Worm (Caenorhabditis elegans) whole organism, young adult: ENCODE measurements around the gene bas-1.

Experiments
- B0261.1 ChIP-seq: sonication (generic microtip); optimal IDR thresholded peaks from 2 replicates; lab custom pipeline; 2016; ENCODE audit warnings: mild to moderate bottlenecking, missing genetic modification characterization, moderate library complexity, missing compliant biosample characterization
- D2030.7 ChIP-seq: fragments of 200-800 bp; sonication (Bioruptor generic); IDR thresholded peaks from 2 replicates; pipeline ENCODE4 v1.3.6; 2022; ENCODE audit warnings: missing genetic modification reagents, missing genetic modification characterization, missing compliant biosample characterization
- F23B12.7 ChIP-seq: sonication (generic microtip); optimal IDR thresholded peaks from 2 replicates; lab custom pipeline; 2017; ENCODE audit warnings: missing genetic modification characterization, mild to moderate bottlenecking, missing compliant biosample characterization, antibody characterized with exemption, moderate library complexity; ENCODE audit not compliant: insufficient read depth
- F37B4.10 ChIP-seq: fragments of 200-800 bp; sonication (Bioruptor generic); IDR thresholded peaks from 2 replicates; pipeline ENCODE4 v1.3.6; 2022; ENCODE audit warnings: missing genetic modification characterization, missing compliant biosample characterization
- Y53F4B.3 ChIP-seq: fragments of 200-800 bp; sonication (Bioruptor generic); IDR thresholded peaks from 2 replicates; pipeline ENCODE4 v1.3.6; 2022; ENCODE audit warnings: missing genetic modification reagents, missing genetic modification characterization, missing compliant biosample characterization
- Y79H2A.3 ChIP-seq: fragments of 200-800 bp; sonication (Bioruptor generic); conservative IDR thresholded peaks from 2 replicates; pipeline ENCODE4 v1.3.6; 2022; ENCODE audit warnings: missing genetic modification reagents, missing genetic modification characterization, missing compliant biosample characterization
- ZK185.1 ChIP-seq: sonication (generic microtip); optimal IDR thresholded peaks from 2 replicates; lab custom pipeline; 2016; ENCODE audit warnings: mild to moderate bottlenecking, missing genetic modification characterization, missing compliant biosample characterization; ENCODE audit not compliant: poor library complexity, severe bottlenecking
- aptf-2 ChIP-seq: fragments of 200-800 bp; sonication (Bioruptor generic); conservative IDR thresholded peaks from 2 replicates; pipeline ENCODE4 v1.3.6; 2022; ENCODE audit warnings: missing genetic modification reagents, missing genetic modification characterization, missing compliant biosample characterization
- aptf-3 ChIP-seq: fragments of 200-800 bp; sonication (Bioruptor generic); IDR thresholded peaks from 2 replicates; pipeline ENCODE4 v1.3.6; 2022; ENCODE audit warnings: missing genetic modification characterization, missing compliant biosample characterization
- athp-1 ChIP-seq: sonication (generic microtip); optimal IDR thresholded peaks from 2 replicates; lab custom pipeline; 2017; ENCODE audit warnings: mild to moderate bottlenecking, missing genetic modification characterization, missing compliant biosample characterization
- attf-5 ChIP-seq: fragments of 200-800 bp; sonication (Bioruptor generic); optimal IDR thresholded peaks from 2 replicates; lab custom pipeline; 2018; ENCODE audit warnings: mild to moderate bottlenecking, missing genetic modification characterization, missing compliant biosample characterization
- cebp-1 ChIP-seq, 2 experiments: fragments of 200-800 bp in 1 of 2; sonication (Bioruptor generic) in 1 of 2; sonication (generic microtip) in 1 of 2; IDR thresholded peaks in 1 of 2; optimal IDR thresholded peaks in 1 of 2; 2 replicates each; pipeline versions ENCODE4 v1.3.6 to Lab custom; 2017 to 2022; ENCODE audit warnings: missing compliant biosample characterization in 2 of 2, missing genetic modification characterization in 2 of 2, mild to moderate bottlenecking in 1 of 2, missing genetic modification reagents in 1 of 2, moderate library complexity in 1 of 2
- ceh-100 ChIP-seq: fragments of 200-800 bp; sonication (Bioruptor generic); IDR thresholded peaks from 2 replicates; pipeline ENCODE4 v1.3.6; 2022; ENCODE audit warnings: missing genetic modification reagents, missing genetic modification characterization, missing compliant biosample characterization
- ceh-58 ChIP-seq: fragments of 200-800 bp; sonication (Bioruptor generic); IDR thresholded peaks from 2 replicates; pipeline ENCODE4 v1.3.6; 2022; ENCODE audit warnings: missing genetic modification characterization, missing compliant biosample characterization
- ceh-91 ChIP-seq: fragments of 200-800 bp; sonication (Bioruptor generic); IDR thresholded peaks from 2 replicates; pipeline ENCODE4 v1.3.6; 2022; ENCODE audit warnings: missing genetic modification reagents, missing genetic modification characterization, missing compliant biosample characterization
- chd-7 ChIP-seq: sonication (generic microtip); optimal IDR thresholded peaks from 2 replicates; lab custom pipeline; 2016; ENCODE audit warnings: mild to moderate bottlenecking, missing genetic modification characterization, moderate library complexity, missing compliant biosample characterization
- efl-1 ChIP-seq: fragments of 150-350 bp; optimal IDR thresholded peaks from 2 replicates; lab custom pipeline; 2014; ENCODE audit warnings: missing biosample characterization, missing genetic modification reagents, missing genetic modification characterization
- egl-44 ChIP-seq: fragments of 200-800 bp; sonication (Bioruptor generic); IDR thresholded peaks from 2 replicates; pipeline ENCODE4 v1.3.6; 2022; ENCODE audit warnings: missing genetic modification reagents, missing genetic modification characterization, missing compliant biosample characterization
- him-1 ChIP-seq: sonication (generic microtip); optimal IDR thresholded peaks from 2 replicates; lab custom pipeline; 2016; ENCODE audit warnings: missing genotype, missing genetic modification reagents, missing genetic modification characterization, missing compliant biosample characterization
- hmg-20 ChIP-seq: fragments of 200-800 bp; sonication (Bioruptor generic); IDR thresholded peaks from 2 replicates; pipeline ENCODE4 v1.3.6; 2022; ENCODE audit warnings: missing genetic modification reagents, missing genetic modification characterization, missing compliant biosample characterization
- lin-35 ChIP-seq, 3 experiments: fragments of 150-350 bp in 2 of 3; sonication (generic microtip) in 1 of 3; optimal IDR thresholded peaks; 2 replicates each; lab custom pipeline; 2014 to 2018; ENCODE audit warnings: missing biosample characterization in 3 of 3, missing genetic modification characterization in 3 of 3, missing genetic modification reagents in 3 of 3
- lir-1 ChIP-seq: fragments of 200-800 bp; sonication (Bioruptor generic); conservative IDR thresholded peaks from 2 replicates; pipeline ENCODE4 v1.3.6; 2022; ENCODE audit warnings: missing genetic modification reagents, missing genetic modification characterization, missing compliant biosample characterization
- madf-10 ChIP-seq: sonication (generic microtip); optimal IDR thresholded peaks from 2 replicates; lab custom pipeline; 2016; ENCODE audit warnings: mild to moderate bottlenecking, missing genetic modification characterization, missing compliant biosample characterization
- madf-6 ChIP-seq: fragments of 200-800 bp; sonication (Bioruptor generic); IDR thresholded peaks from 2 replicates; pipeline ENCODE4 v1.3.6; 2022; ENCODE audit warnings: missing genetic modification reagents, missing genetic modification characterization, missing compliant biosample characterization
- mcd-1 ChIP-seq: fragments of 200-800 bp; sonication (Bioruptor generic); IDR thresholded peaks from 2 replicates; pipeline ENCODE4 v1.3.6; 2022; ENCODE audit warnings: missing genetic modification reagents, missing genetic modification characterization, missing compliant biosample characterization
- mel-28 ChIP-seq: sonication (generic microtip); optimal IDR thresholded peaks from 2 replicates; lab custom pipeline; 2016; ENCODE audit warnings: borderline replicate concordance, mild to moderate bottlenecking, missing genetic modification characterization, missing compliant biosample characterization
- nhr-80 ChIP-seq: sonication (generic microtip); optimal IDR thresholded peaks from 2 replicates; lab custom pipeline; 2016; ENCODE audit warnings: missing genetic modification characterization, missing compliant biosample characterization
- nhr-90 ChIP-seq: sonication (generic microtip); optimal IDR thresholded peaks from 2 replicates; lab custom pipeline; 2016; ENCODE audit warnings: missing genotype, mild to moderate bottlenecking, missing genetic modification characterization, missing compliant biosample characterization
- rcor-1 ChIP-seq: fragments of 200-800 bp; sonication (Bioruptor generic); IDR thresholded peaks from 2 replicates; pipeline ENCODE4 v1.3.6; 2022; ENCODE audit warnings: missing genetic modification reagents, missing genetic modification characterization, missing compliant biosample characterization
- repo-1 ChIP-seq: sonication (generic microtip); optimal IDR thresholded peaks from 2 replicates; lab custom pipeline; 2017; ENCODE audit warnings: mild to moderate bottlenecking, missing genetic modification characterization, missing compliant biosample characterization
- snpc-3.4 ChIP-seq: sonication (generic microtip); optimal IDR thresholded peaks from 2 replicates; lab custom pipeline; 2017; ENCODE audit warnings: missing genetic modification characterization, mild to moderate bottlenecking, missing compliant biosample characterization, antibody characterized with exemption, moderate library complexity, missing genotype, missing genetic modification reagents
- somi-1 ChIP-seq: fragments of 200-800 bp; sonication (Bioruptor generic); optimal IDR thresholded peaks from 2 replicates; lab custom pipeline; 2018; ENCODE audit warnings: mild to moderate bottlenecking, missing genetic modification characterization, missing compliant biosample characterization
- sptf-2 ChIP-seq: fragments of 200-800 bp; sonication (Bioruptor generic); optimal IDR thresholded peaks from 2 replicates; lab custom pipeline; 2018; ENCODE audit warnings: mild to moderate bottlenecking, missing genetic modification characterization, missing compliant biosample characterization
- unc-62 ChIP-seq: fragments of 150-350 bp; optimal IDR thresholded peaks from 2 replicates; lab custom pipeline; 2014; ENCODE audit warnings: missing biosample characterization, missing genetic modification reagents, missing genetic modification characterization
- xnd-1 ChIP-seq: sonication (generic microtip); optimal IDR thresholded peaks from 2 replicates; lab custom pipeline; 2016; ENCODE audit warnings: missing genotype, missing genetic modification reagents, missing genetic modification characterization, missing compliant biosample characterization
- zfh-2 ChIP-seq: fragments of 200-800 bp; sonication (Bioruptor generic); conservative IDR thresholded peaks from 2 replicates; pipeline ENCODE4 v1.3.6; 2022; ENCODE audit warnings: missing genetic modification reagents, missing genetic modification characterization, missing compliant biosample characterization

Gene bas-1

ce11 chrIII:5581049-5581448 is 31.0 kb upstream of the bas-1 start, which contains the start of gene F56D2.5:
Gene F56D2.5, minus strand, starts transcription at chrIII:5581419.
- TF ChIP-seq cebp-1 (GFP tag; IDR thresholded peaks at IDR 0.05; lab: Robert Waterston, UW) (peak; percentile 93), cebp-1 (tag; optimal IDR thresholded peaks at IDR 0.05; lab: Kevin White, UChicago) (peak; percentile 97), efl-1 (no peak)
- TF ChIP-seq, all 124 proteins: peak for 1

- no peak for TF ChIP-seq F23B12.7 (tag; lab: Kevin White, UChicago)
- TF ChIP-seq mcd-1: no peak
- no peak for TF ChIP-seq B0261.1 (tag; lab: Kevin White, UChicago)
- TF ChIP-seq xnd-1 (tag; lab: Kevin White, UChicago): no peak
- TF ChIP-seq aptf-2 (GFP tag; lab: Robert Waterston, UW): no peak
- TF ChIP-seq Y79H2A.3 (GFP tag; lab: Robert Waterston, UW): no peak
- no peak for TF ChIP-seq him-1 (tag; lab: Kevin White, UChicago)
- no peak for TF ChIP-seq Y53F4B.3
- TF ChIP-seq nhr-90 (tag; lab: Kevin White, UChicago): no peak
- TF ChIP-seq efl-1: no peak
- TF ChIP-seq egl-44 (GFP tag; lab: Robert Waterston, UW): no peak
- TF ChIP-seq nhr-80 (tag; lab: Kevin White, UChicago): no peak
- no peak for TF ChIP-seq rcor-1
- TF ChIP-seq D2030.7 (GFP tag; lab: Robert Waterston, UW): no peak
- no peak for TF ChIP-seq mel-28 (tag; lab: Kevin White, UChicago)
- no peak for TF ChIP-seq athp-1
Measured at ce11 chrIII:5582766-5583165, 29.3 kb upstream of the bas-1 start, which contains the start of the genes F56D2.8 and uev-2. Gene F56D2.8, minus strand, starts transcription at chrIII:5582866. Gene uev-2, plus strand, starts transcription at chrIII:5583125.

DNA sequence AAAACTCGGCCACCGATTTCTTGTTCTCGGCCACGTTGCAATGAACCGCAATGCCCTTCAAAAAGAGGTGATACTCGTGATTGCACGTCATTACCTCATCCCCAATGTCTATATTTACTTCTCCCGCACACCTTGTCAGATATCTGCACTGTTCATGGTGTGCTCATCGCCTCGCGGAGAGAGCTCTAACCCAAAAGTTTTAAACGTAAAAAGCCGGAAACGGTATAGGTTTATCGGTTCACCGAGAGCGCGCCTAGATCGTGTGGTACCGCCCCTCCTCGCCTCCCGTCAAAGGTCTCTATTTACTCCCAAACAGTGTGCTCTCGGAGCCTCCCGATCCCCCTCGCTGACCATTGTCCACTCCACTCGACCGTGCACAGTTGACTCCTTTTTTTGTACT is 27.4 kb upstream of the bas-1 start, which contains the start of gene F56D2.3:
TSS of gene F56D2.3 (plus strand) at position 301 of the 400 bp plus-strand sequence.
- TF ChIP-seq ZK185.1 (tag; lab: Kevin White, UChicago) (no peak), madf-6 (GFP tag; lab: Robert Waterston, UW) (no peak), zfh-2 (GFP tag; lab: Robert Waterston, UW) (peak; percentile 35; the same call in 1 of the 2 replicates), unc-62 (GFP tag; lab: Kevin White, UChicago) (no peak), ceh-58 (GFP tag; lab: Robert Waterston, UW) (0 out of 2 replicates have a peak, but pooled peaks have one; percentile 9)
- TF ChIP-seq, all 124 proteins: peak for 2

ce11 chrIII:5585711-5586110 is 26.4 kb upstream of the bas-1 start:
- TF ChIP-seq F37B4.10 (GFP tag; lab: Robert Waterston, UW): 0 out of 2 replicates have a peak, but pooled peaks have one; percentile 67
- TF ChIP-seq lir-1 (GFP tag; lab: Robert Waterston, UW): no peak
- TF ChIP-seq, all 124 proteins: peak for 1

ce11 chrIII:5586925-5587324 is 25.1 kb upstream of the bas-1 start, which contains the start of gene F56D2.2:
Gene F56D2.2, plus strand, starts transcription at chrIII:5587263.
- no peak for TF ChIP-seq somi-1 (GFP tag; lab: Kevin White, UChicago)
- TF ChIP-seq lin-35 (GFP tag; optimal IDR thresholded peaks at IDR 0.05; lab: Kevin White, UChicago): peak in 1 of 3 experiments; percentile 9
- no peak for TF ChIP-seq ceh-91 (GFP tag; lab: Robert Waterston, UW)
- TF ChIP-seq chd-7 (tag; lab: Kevin White, UChicago): no peak
- no peak for TF ChIP-seq rcor-1
- no peak for TF ChIP-seq madf-10
- no peak for TF ChIP-seq sptf-2 (GFP tag; lab: Kevin White, UChicago)
- TF ChIP-seq hmg-20 (GFP tag; lab: Robert Waterston, UW): no peak
- no peak for TF ChIP-seq ceh-100 (GFP tag; lab: Robert Waterston, UW)
- no peak for TF ChIP-seq ceh-58 (GFP tag; lab: Robert Waterston, UW)
- TF ChIP-seq efl-1: peak; percentile 45
- no peak for TF ChIP-seq attf-5 (GFP tag; lab: Kevin White, UChicago)
- TF ChIP-seq lir-1 (GFP tag; lab: Robert Waterston, UW): no peak
- TF ChIP-seq repo-1 (tag; lab: Kevin White, UChicago): no peak
- no peak for TF ChIP-seq aptf-3
- TF ChIP-seq snpc-3.4 (tag; lab: Kevin White, UChicago): no peak
- TF ChIP-seq, all 124 proteins: peak for 2
